Worm (Caenorhabditis elegans): ENCODE results near the gene ZK287.7.

ZK287.7 gene

DNA sequence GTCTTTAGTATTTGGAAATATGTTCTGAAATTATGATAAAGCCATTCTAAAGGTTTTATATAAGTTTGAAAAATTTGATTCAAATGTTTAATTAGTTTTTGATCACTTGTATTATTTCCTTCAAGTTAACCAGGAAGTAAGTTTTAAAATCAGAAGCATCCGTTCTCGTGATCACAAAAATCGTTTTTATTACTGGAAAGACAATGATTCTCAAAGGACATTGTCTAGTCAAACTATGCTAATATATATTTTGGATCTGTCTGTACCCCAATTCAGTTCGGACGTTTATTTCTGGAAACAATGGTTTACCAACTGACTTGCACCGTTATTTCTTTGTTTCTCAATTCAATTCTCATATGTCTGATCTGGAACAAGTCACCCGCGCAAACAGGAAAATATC lies 23.5 kb downstream of the ZK287.7 start, which contains the start of gene str-188:
Gene str-188, plus strand, starts transcription at position 301 of the 400 bp plus-strand sequence.
- TF ChIP-seq tbx-8 (GFP tag; optimal IDR thresholded peaks at IDR 0.05) (no peak), sem-2 (GFP tag; optimal IDR thresholded peaks at IDR 0.05) (no peak), ceh-39 (tag; optimal IDR thresholded peaks at IDR 0.05) (no peak), ceh-43 (GFP tag; optimal IDR thresholded peaks at IDR 0.05) (no peak), lin-32 (GFP tag; optimal IDR thresholded peaks at IDR 0.05) (no peak), flh-1 (GFP tag; optimal IDR thresholded peaks at IDR 0.05) (no peak), nhr-28 (tag; optimal IDR thresholded peaks at IDR 0.05) (no peak), unc-120 (tag; optimal IDR thresholded peaks at IDR 0.05; ENCODE audit: poor library complexity, severe bottlenecking) (no peak), sptf-1 (tag; optimal IDR thresholded peaks at IDR 0.05) (no peak)

- TF ChIP-seq ceh-43 (GFP tag; optimal IDR thresholded peaks at IDR 0.05) (no peak), mab-5 (tag; optimal IDR thresholded peaks at IDR 0.05) (peak; percentile 6), unc-62 (GFP tag; optimal IDR thresholded peaks at IDR 0.05) (peak; percentile 10), sptf-1 (tag; optimal IDR thresholded peaks at IDR 0.05) (no peak), nhr-2 (tag; optimal IDR thresholded peaks at IDR 0.05) (peak; percentile 64), unc-39 (tag; optimal IDR thresholded peaks at IDR 0.05) (no peak), pha-4 (tag; optimal IDR thresholded peaks at IDR 0.05) (peak; percentile 43), M03D4.4 (tag; optimal IDR thresholded peaks at IDR 0.05) (peak; percentile 34), ham-2 (GFP tag; optimal IDR thresholded peaks at IDR 0.05) (peak; percentile 32), bed-3 (GFP tag; optimal IDR thresholded peaks at IDR 0.05) (no peak), hlh-1 (tag; optimal IDR thresholded peaks at IDR 0.05) (no peak), mep-1 (tag; optimal IDR thresholded peaks at IDR 0.05) (peak; percentile 17), lin-13 (tag; optimal IDR thresholded peaks at IDR 0.05) (no peak), tbx-8 (GFP tag; optimal IDR thresholded peaks at IDR 0.05) (no peak), zip-8 (tag; optimal IDR thresholded peaks at IDR 0.05) (peak; percentile 84)
These were observed 31.3 kb downstream of the ZK287.7 start, which contains the start of gene slcr-46.3 for ce11 chrV:9724021-9724671. Gene slcr-46.3 (minus strand): TSS chrV:9724106.

DNA sequence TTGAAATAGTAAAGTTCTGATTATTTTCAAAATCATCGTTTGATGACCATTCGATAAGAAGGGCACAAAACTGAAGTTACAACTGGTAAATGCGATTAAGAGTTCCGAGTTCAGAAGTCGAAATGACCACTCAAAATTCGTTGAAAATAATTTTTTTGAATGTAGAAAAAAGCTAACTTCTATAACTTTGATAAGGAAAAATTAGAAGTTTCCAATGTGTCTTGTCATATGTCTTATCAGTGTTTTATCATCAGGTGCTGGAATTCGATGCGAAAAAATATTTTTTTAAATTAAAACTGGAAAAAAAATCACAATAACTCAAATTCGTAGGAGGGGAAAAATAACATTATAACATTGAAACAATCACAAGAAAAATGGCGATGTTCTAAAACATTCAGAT lies 32.9 kb downstream of the ZK287.7 start:
- TF ChIP-seq nhr-2 (tag; optimal IDR thresholded peaks at IDR 0.05) (no peak), lin-13 (tag; optimal IDR thresholded peaks at IDR 0.05) (no peak), mab-5 (tag; optimal IDR thresholded peaks at IDR 0.05) (no peak), lin-32 (GFP tag; optimal IDR thresholded peaks at IDR 0.05) (no peak), unc-39 (tag; optimal IDR thresholded peaks at IDR 0.05) (no peak), mls-2 (tag; optimal IDR thresholded peaks at IDR 0.05) (no peak), drap-1 (GFP tag; optimal IDR thresholded peaks at IDR 0.05) (no peak), M03D4.4 (tag; optimal IDR thresholded peaks at IDR 0.05) (no peak), elt-1 (tag; optimal IDR thresholded peaks at IDR 0.05; ENCODE audit: borderline replicate concordance, insufficient read depth) (no peak), hlh-1 (tag; optimal IDR thresholded peaks at IDR 0.05) (no peak), unc-120 (tag; optimal IDR thresholded peaks at IDR 0.05; ENCODE audit: poor library complexity, severe bottlenecking) (no peak), nhr-76 (tag; optimal IDR thresholded peaks at IDR 0.05) (no peak), snpc-4 (tag; optimal IDR thresholded peaks at IDR 0.05) (no peak), elt-3 (tag; optimal IDR thresholded peaks at IDR 0.05) (no peak), ceh-43 (GFP tag; optimal IDR thresholded peaks at IDR 0.05) (no peak), flh-1 (GFP tag; optimal IDR thresholded peaks at IDR 0.05) (no peak), ceh-39 (tag; optimal IDR thresholded peaks at IDR 0.05) (no peak), cnd-1 (tag; optimal IDR thresholded peaks at IDR 0.05) (no peak)

- TF ChIP-seq ceh-39 (tag; optimal IDR thresholded peaks at IDR 0.05) = peak; percentile 91
- TF ChIP-seq unc-39 (tag; optimal IDR thresholded peaks at IDR 0.05) = no peak
- TF ChIP-seq ces-1 (GFP tag; optimal IDR thresholded peaks at IDR 0.05) = peak; percentile 58
- TF ChIP-seq nhr-12 (tag; optimal IDR thresholded peaks at IDR 0.05) = no peak
- TF ChIP-seq elt-1 (tag; optimal IDR thresholded peaks at IDR 0.05; ENCODE audit: borderline replicate concordance, insufficient read depth) = no peak
- TF ChIP-seq pha-4 (tag; optimal IDR thresholded peaks at IDR 0.05) = peak; percentile 73
- TF ChIP-seq sptf-1 (tag; optimal IDR thresholded peaks at IDR 0.05) = no peak
- TF ChIP-seq lin-13 (tag; optimal IDR thresholded peaks at IDR 0.05) = no peak
- TF ChIP-seq snpc-4 (tag; optimal IDR thresholded peaks at IDR 0.05) = no peak
- peak; percentile 45 for TF ChIP-seq lsy-2 (tag; optimal IDR thresholded peaks at IDR 0.05)
- TF ChIP-seq unc-120 (tag; optimal IDR thresholded peaks at IDR 0.05; ENCODE audit: poor library complexity, severe bottlenecking) = no peak
- peak; percentile 76 for TF ChIP-seq mep-1 (tag; optimal IDR thresholded peaks at IDR 0.05)
- peak; percentile 16 for TF ChIP-seq hlh-1 (tag; optimal IDR thresholded peaks at IDR 0.05)
These were observed 36.8 kb downstream of the ZK287.7 start, which contains the start of the genes aagr-3 and drap-1 for ce11 chrV:9729462-9730162. Gene aagr-3 (minus strand): TSS chrV:9729512. Gene drap-1 (plus strand): TSS chrV:9730106.

Measured in whole organism, mixed stage, embryonic.